Worm (Caenorhabditis elegans): ENCODE results near the gene K06A9.3.

ce11 chrX:1522068-1522467, 13.1 kb downstream of the K06A9.3 start:
- TF ChIP-seq pha-4 (tag; optimal IDR thresholded peaks at IDR 0.05) (no peak), ceh-82 (tag; optimal IDR thresholded peaks at IDR 0.05) (no peak), ceh-9 (tag; optimal IDR thresholded peaks at IDR 0.05) (no peak), mdl-1 (tag; optimal IDR thresholded peaks at IDR 0.05) (no peak), unc-62 (GFP tag; optimal IDR thresholded peaks at IDR 0.05) (no peak)

All from whole organism, L3 larva.